Worm (Caenorhabditis elegans): ENCODE results near the gene trim-21.
"Not testable (repeated sequence)": the region's sequence is repeated elsewhere in the genome, so short reads cannot be mapped to it uniquely, and the experiment has no call there.

trim-21 gene

ce11 chrII:2295817-2296315 is 16.8 kb downstream of the trim-21 start, which contains the start of gene fbxc-25:
TSS of gene fbxc-25 (minus strand) at chrII:2296265.
- TF ChIP-seq hsf-1 (GFP tag; IDR thresholded peaks at IDR 0.05): no peak

- TF ChIP-seq tlf-1 (GFP tag; optimal IDR thresholded peaks at IDR 0.05): no peak
- TF ChIP-seq nhr-80 (tag; optimal IDR thresholded peaks at IDR 0.05): peak; percentile 48
These were observed 20.1 kb downstream of the trim-21 start for ce11 chrII:2292549-2292948.

ce11 chrII:2292027-2292426 is 20.6 kb downstream of the trim-21 start, which contains the start of gene K09F6.7:
TSS of gene K09F6.7 (minus strand) at chrII:2292127.
- TF ChIP-seq lsl-1 (GFP tag; optimal IDR thresholded peaks at IDR 0.05) (no peak), mel-28 (tag; optimal IDR thresholded peaks at IDR 0.05; ENCODE audit: borderline replicate concordance) (no peak), nhr-27 (tag; optimal IDR thresholded peaks at IDR 0.05) (no peak), ztf-22 (GFP tag; optimal IDR thresholded peaks at IDR 0.05) (no peak), F10E7.11 (tag; optimal IDR thresholded peaks at IDR 0.05) (no peak)

ce11 chrII:2289441-2289840 is 23.2 kb downstream of the trim-21 start:
- TF ChIP-seq mes-4 (tag; optimal IDR thresholded peaks at IDR 0.05) (no peak), F23B12.7 (tag; optimal IDR thresholded peaks at IDR 0.05; ENCODE audit: insufficient read depth) (no peak), K12H6.12 (tag; optimal IDR thresholded peaks at IDR 0.05) (peak; percentile 18), nfya-2 (GFP tag; IDR thresholded peaks at IDR 0.05) (no peak), nhr-27 (tag; optimal IDR thresholded peaks at IDR 0.05) (no peak), cebp-1 (GFP tag; IDR thresholded peaks at IDR 0.05) (peak; percentile 94), cebp-1 (tag; optimal IDR thresholded peaks at IDR 0.05) (peak; percentile 99)

ce11 chrII:2288798-2289197 is 23.8 kb downstream of the trim-21 start, which contains the start of the genes K09F6.10 and K09F6.13:
TSS of gene K09F6.10 (minus strand) at chrII:2288883.
TSS of gene K09F6.13 (plus strand) at chrII:2289114.
- no peak for TF ChIP-seq K11D2.4 (GFP tag; IDR thresholded peaks at IDR 0.05)
- TF ChIP-seq cebp-1 (GFP tag; IDR thresholded peaks at IDR 0.05): peak; percentile 80
- TF ChIP-seq cebp-1 (tag; optimal IDR thresholded peaks at IDR 0.05): peak; percentile 91
- no peak for TF ChIP-seq snpc-1.3 (tag; optimal IDR thresholded peaks at IDR 0.05; ENCODE audit: insufficient read depth)
- no peak for TF ChIP-seq F52B5.7 (tag; optimal IDR thresholded peaks at IDR 0.05)
- no peak for TF ChIP-seq Y56A3A.18 (GFP tag; IDR thresholded peaks at IDR 0.05)
- TF ChIP-seq atf-7 (tag; optimal IDR thresholded peaks at IDR 0.05): no peak

ce11 chrII:2284703-2285102 is 27.9 kb downstream of the trim-21 start:
- TF ChIP-seq zfh-2 (GFP tag; conservative IDR thresholded peaks at IDR 0.05) (0 out of 2 replicates have a peak, but pooled peaks have one; percentile 26), hlh-26 (GFP tag; conservative IDR thresholded peaks at IDR 0.05) (no peak), mes-4 (tag; optimal IDR thresholded peaks at IDR 0.05) (no peak), F39B2.1 (GFP tag; IDR thresholded peaks at IDR 0.05) (no peak), Y53F4B.3 (GFP tag; IDR thresholded peaks at IDR 0.05) (no peak)

ce11 chrII:2282599-2282998 is 30.0 kb downstream of the trim-21 start, which contains the start of gene K09F6.9:
TSS of gene K09F6.9 (minus strand) at chrII:2282699.
- TF ChIP-seq dpff-1 (tag; optimal IDR thresholded peaks at IDR 0.05); pha-4 (tag; optimal IDR thresholded peaks at IDR 0.05); hrde-1 (tag; optimal IDR thresholded peaks at IDR 0.05; ENCODE audit: borderline replicate concordance): not testable (repeated sequence)
